Fruit fly (Drosophila melanogaster) whole organism, prepupa: ENCODE results near the gene stg.

Experiments
- CG10669 ChIP-seq: fragments of 200-800 bp; sonication (Bioruptor generic); optimal IDR thresholded peaks from 3 replicates; lab custom pipeline; 2018; ENCODE audit warnings: missing biosample characterization, mild to moderate bottlenecking, missing genetic modification characterization, moderate library complexity
- OdsH ChIP-seq: fragments of 200-800 bp; sonication (Bioruptor generic); optimal IDR thresholded peaks from 3 replicates; lab custom pipeline; 2016; ENCODE audit warnings: missing biosample characterization, missing genetic modification characterization

DNA sequence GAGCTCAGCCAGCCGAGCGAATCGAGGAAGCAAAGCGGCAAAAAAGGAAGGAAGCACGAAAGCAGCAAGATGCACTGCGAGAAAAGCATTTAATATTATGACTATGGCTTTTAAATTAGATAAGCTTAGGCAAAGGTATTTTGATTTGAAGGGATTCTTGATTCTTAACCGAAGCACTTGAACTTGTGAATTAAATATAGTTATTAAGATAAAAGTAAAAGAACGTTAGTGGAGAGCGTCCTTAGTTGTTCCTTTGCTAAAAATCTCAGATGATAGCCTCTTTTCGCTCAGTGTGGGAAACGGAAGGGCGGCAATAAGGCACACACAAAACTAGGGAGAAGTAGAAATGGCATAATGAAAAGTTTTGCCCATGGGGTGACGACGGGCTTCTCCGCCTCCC is 13.6 kb upstream of the stg start:
- TF ChIP-seq CG10669 (GFP tag; lab: Kevin White, UChicago) (no peak), OdsH (GFP tag; lab: Kevin White, UChicago) (no peak)
